Worm (Caenorhabditis elegans) whole organism, L3 larva: Measurements from ENCODE around the gene W06F12.2.

Source experiments
- daf-12 ChIP-seq: fragments of 150-350 bp; optimal IDR thresholded peaks from 2 replicates; lab custom pipeline; 2014; ENCODE audit warnings: missing biosample characterization, missing genetic modification reagents, missing genetic modification characterization
- nfya-1 ChIP-seq: sonication (generic microtip); optimal IDR thresholded peaks from 2 replicates; lab custom pipeline; 2017; ENCODE audit warnings: missing genetic modification characterization, mild to moderate bottlenecking, missing compliant biosample characterization, antibody characterized with exemption, moderate library complexity; ENCODE audit not compliant: insufficient read depth
- nhr-43 ChIP-seq: sonication (generic microtip); optimal IDR thresholded peaks from 2 replicates; lab custom pipeline; 2016; ENCODE audit warnings: mild to moderate bottlenecking, missing genetic modification characterization, missing compliant biosample characterization; ENCODE audit not compliant: poor library complexity, severe bottlenecking
- snpc-4 ChIP-seq: fragments of 150-350 bp; optimal IDR thresholded peaks from 2 replicates; lab custom pipeline; 2014; ENCODE audit warnings: missing biosample characterization, missing genetic modification characterization

DNA sequence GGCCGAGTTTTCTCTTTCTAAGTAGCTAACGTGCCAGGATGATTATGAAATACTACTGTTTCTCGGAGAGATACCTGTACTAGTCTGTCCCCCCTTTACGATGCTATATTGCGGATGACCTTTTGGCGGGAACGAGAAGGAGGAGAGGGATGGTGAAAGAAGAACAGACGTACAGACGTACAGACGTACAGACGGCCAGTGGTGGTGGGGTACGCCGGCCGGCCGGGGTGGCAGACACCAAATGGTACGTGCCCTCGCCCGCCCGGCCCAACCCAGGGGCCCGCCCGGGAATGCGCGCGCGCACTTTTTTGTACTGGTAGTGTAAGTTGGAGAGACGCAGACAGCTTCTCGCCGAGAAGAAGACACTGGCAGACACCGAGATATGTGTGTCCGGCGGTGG, 10.4 kb downstream of the W06F12.2 start:
- TF ChIP-seq nfya-1 (tag; lab: Kevin White, UChicago), result peak; percentile 11
- TF ChIP-seq snpc-4 (tag; lab: Kevin White, UChicago), result no peak
- TF ChIP-seq nhr-43 (tag; lab: Kevin White, UChicago), result no peak
- TF ChIP-seq daf-12 (tag; lab: Kevin White, UChicago), result no peak
